Worm (Caenorhabditis elegans): Measurements from ENCODE around the gene Y6G8.15.
"Not testable (repeated sequence)": the region's sequence is repeated elsewhere in the genome, so short reads cannot be mapped to it uniquely, and the experiment has no call there.

Y6G8.15 gene

ce11 chrV:17620266-17620665 is 9.9 kb upstream of the Y6G8.15 start, which contains the start of gene Y6G8.8:
Gene Y6G8.8 (plus strand): TSS chrV:17620566.
- TF ChIP-seq B0310.2 (tag; optimal IDR thresholded peaks at IDR 0.05) (no peak), tbx-11 (GFP tag; IDR thresholded peaks at IDR 0.05) (no peak), hmg-4 (GFP tag; optimal IDR thresholded peaks at IDR 0.05) (no peak), flt-1 (GFP tag; IDR thresholded peaks at IDR 0.05) (no peak), ama-1 (optimal IDR thresholded peaks at IDR 0.05) (no peak), scrt-1 (GFP tag; IDR thresholded peaks at IDR 0.05) (no peak), ets-7 (tag; optimal IDR thresholded peaks at IDR 0.05) (no peak), ceh-13 (GFP tag; optimal IDR thresholded peaks at IDR 0.05) (no peak), hnd-1 (tag; optimal IDR thresholded peaks at IDR 0.05) (no peak), ceh-36 (tag; optimal IDR thresholded peaks at IDR 0.05) (no peak), hmbx-1 (tag; optimal IDR thresholded peaks at IDR 0.05) (no peak), aly-1 (tag; optimal IDR thresholded peaks at IDR 0.05) (no peak), F13C5.2 (tag; optimal IDR thresholded peaks at IDR 0.05) (no peak), pes-1 (GFP tag; IDR thresholded peaks at IDR 0.05) (no peak), tbx-37 (GFP tag; conservative IDR thresholded peaks at IDR 0.05) (no peak), tra-4 (tag; optimal IDR thresholded peaks at IDR 0.05) (no peak), sea-1 (GFP tag; conservative IDR thresholded peaks at IDR 0.05) (no peak)

DNA sequence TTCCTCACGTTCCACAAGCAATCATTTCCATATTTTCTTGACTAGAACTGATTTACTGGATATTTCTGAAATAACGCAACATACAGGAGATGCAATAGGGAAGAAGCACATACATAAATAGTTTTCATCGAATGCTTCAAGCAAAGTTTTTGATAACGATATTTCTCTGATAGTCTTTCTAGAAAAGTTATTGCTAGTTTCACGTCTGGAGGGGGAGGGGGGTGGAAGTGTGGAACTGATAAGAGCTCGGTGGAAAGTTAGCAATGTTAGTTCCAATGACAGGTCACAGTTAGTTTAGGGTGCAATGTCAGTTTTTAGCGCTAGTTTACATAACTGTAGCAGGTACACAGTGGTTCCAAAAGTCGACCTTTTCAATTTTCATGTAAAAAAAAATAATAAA is 6.4 kb upstream of the Y6G8.15 start, which contains the start of gene Y6G8.6:
Y6G8.6 (minus strand) TSS at position 98 of the 400 bp plus-strand sequence.
- TF ChIP-seq B0310.2 (tag; optimal IDR thresholded peaks at IDR 0.05) (no peak), hmbx-1 (tag; optimal IDR thresholded peaks at IDR 0.05) (no peak), tbx-37 (GFP tag; conservative IDR thresholded peaks at IDR 0.05) (no peak), scrt-1 (GFP tag; IDR thresholded peaks at IDR 0.05) (no peak), ceh-36 (tag; optimal IDR thresholded peaks at IDR 0.05) (no peak), F13C5.2 (tag; optimal IDR thresholded peaks at IDR 0.05) (no peak), hmg-4 (GFP tag; optimal IDR thresholded peaks at IDR 0.05) (no peak), ceh-13 (GFP tag; optimal IDR thresholded peaks at IDR 0.05) (no peak), flt-1 (GFP tag; IDR thresholded peaks at IDR 0.05) (no peak), hnd-1 (tag; optimal IDR thresholded peaks at IDR 0.05) (no peak), aly-1 (tag; optimal IDR thresholded peaks at IDR 0.05) (no peak), sea-1 (GFP tag; conservative IDR thresholded peaks at IDR 0.05) (no peak)

ce11 chrV:17615609-17616008 is 5.2 kb upstream of the Y6G8.15 start, which contains the start of gene Y6G8.5:
Gene Y6G8.5 (minus strand): TSS chrV:17615709.
- no peak for TF ChIP-seq B0310.2 (tag; optimal IDR thresholded peaks at IDR 0.05)
- TF ChIP-seq hnd-1 (tag; optimal IDR thresholded peaks at IDR 0.05), result no peak
- TF ChIP-seq tbx-11 (GFP tag; IDR thresholded peaks at IDR 0.05), result no peak
- TF ChIP-seq hmbx-1 (tag; optimal IDR thresholded peaks at IDR 0.05), result no peak
- no peak for TF ChIP-seq ceh-36 (tag; optimal IDR thresholded peaks at IDR 0.05)
- no peak for TF ChIP-seq ets-7 (tag; optimal IDR thresholded peaks at IDR 0.05)
- no peak for TF ChIP-seq ceh-13 (GFP tag; optimal IDR thresholded peaks at IDR 0.05)
- no peak for TF ChIP-seq ama-1 (optimal IDR thresholded peaks at IDR 0.05)

DNA sequence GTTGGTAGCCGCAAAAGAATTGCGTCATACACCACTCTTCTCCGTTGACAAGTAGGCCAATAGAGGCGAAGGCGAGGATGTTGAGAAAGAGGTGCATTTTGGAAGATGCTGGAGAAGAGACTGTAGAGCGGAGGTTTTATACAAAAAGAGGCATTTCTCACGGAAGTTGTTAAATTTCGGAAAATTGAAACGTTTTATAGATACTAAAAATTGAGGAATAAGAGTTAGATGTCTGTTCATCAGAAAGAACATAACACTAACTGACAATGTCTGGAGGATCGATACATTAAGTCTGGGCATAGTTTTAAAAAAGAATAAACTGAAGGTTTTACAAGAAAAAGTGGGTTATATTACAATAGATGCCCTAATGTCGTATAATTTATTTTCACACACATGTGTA is 3.8 kb upstream of the Y6G8.15 start, which contains the start of gene Y6G8.14:
Y6G8.14 (minus strand) TSS at position 101 of the 400 bp plus-strand sequence.
- no peak for TF ChIP-seq flt-1 (GFP tag; IDR thresholded peaks at IDR 0.05)
- TF ChIP-seq aly-1 (tag; optimal IDR thresholded peaks at IDR 0.05), result no peak
- no peak for TF ChIP-seq tbx-37 (GFP tag; conservative IDR thresholded peaks at IDR 0.05)
- no peak for TF ChIP-seq tbx-11 (GFP tag; IDR thresholded peaks at IDR 0.05)
- TF ChIP-seq ceh-13 (GFP tag; optimal IDR thresholded peaks at IDR 0.05), result no peak
- TF ChIP-seq hmbx-1 (tag; optimal IDR thresholded peaks at IDR 0.05), result no peak
- TF ChIP-seq ceh-36 (tag; optimal IDR thresholded peaks at IDR 0.05), result no peak
- TF ChIP-seq B0310.2 (tag; optimal IDR thresholded peaks at IDR 0.05), result no peak
- no peak for TF ChIP-seq ama-1 (optimal IDR thresholded peaks at IDR 0.05)
- TF ChIP-seq scrt-1 (GFP tag; IDR thresholded peaks at IDR 0.05), result no peak
- TF ChIP-seq sea-1 (GFP tag; conservative IDR thresholded peaks at IDR 0.05), result no peak
- no peak for TF ChIP-seq pes-1 (GFP tag; IDR thresholded peaks at IDR 0.05)
- no peak for TF ChIP-seq hmg-4 (GFP tag; optimal IDR thresholded peaks at IDR 0.05)
- TF ChIP-seq F13C5.2 (tag; optimal IDR thresholded peaks at IDR 0.05), result no peak

- no peak for TF ChIP-seq tra-4 (tag; optimal IDR thresholded peaks at IDR 0.05)
Observed at ce11 chrV:17607797-17608196, 2.6 kb downstream of the Y6G8.15 start, which contains the start of gene srz-91. Gene srz-91 (plus strand): TSS chrV:17608097.

DNA sequence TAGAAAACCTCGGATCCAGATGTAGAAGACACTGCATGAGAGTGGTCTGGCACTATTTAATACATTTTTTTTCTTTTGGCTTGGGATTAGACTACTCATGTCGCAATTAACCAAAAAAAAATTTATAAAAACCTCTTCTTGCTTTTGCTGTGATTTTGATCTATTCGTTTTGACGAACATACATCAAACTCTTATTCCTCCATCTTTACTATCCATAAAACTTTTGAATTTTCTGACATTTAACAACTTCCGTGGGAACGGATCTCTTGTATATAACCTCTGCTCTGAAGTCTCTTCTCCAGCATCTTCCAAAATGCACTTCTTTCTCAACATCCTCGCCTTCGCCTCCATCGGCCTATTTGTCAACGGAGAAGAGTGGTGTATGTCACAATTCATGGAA is 4.4 kb downstream of the Y6G8.15 start, which contains the start of gene Y6G8.16:
Y6G8.16 (plus strand) TSS at position 301 of the 400 bp plus-strand sequence.
- not testable (repeated sequence) for TF ChIP-seq ama-1 (optimal IDR thresholded peaks at IDR 0.05); ets-7 (tag; optimal IDR thresholded peaks at IDR 0.05); hnd-1 (tag; optimal IDR thresholded peaks at IDR 0.05)

DNA sequence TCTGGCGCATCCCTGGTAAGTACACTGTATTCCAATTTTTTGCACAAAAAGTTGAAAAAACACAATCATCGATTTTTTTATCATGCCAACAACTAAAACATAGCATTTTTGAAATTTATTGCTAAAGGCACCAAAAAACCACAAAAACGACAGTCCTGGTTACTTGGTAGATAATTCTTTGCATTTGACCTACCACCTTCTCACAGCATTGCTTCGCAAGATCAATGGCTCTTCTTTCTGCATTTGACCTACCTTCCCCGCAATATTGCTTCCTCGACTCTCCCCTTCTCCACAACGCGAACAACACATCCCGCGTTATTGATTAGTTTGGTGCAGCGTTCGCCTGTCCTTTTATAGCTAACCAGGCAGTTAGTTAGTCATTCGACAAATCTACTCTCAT is 8.9 kb downstream of the Y6G8.15 start, which contains the start of gene ztf-25:
ztf-25 (plus strand) TSS at position 301 of the 400 bp plus-strand sequence.
- TF ChIP-seq aly-1 (tag; optimal IDR thresholded peaks at IDR 0.05) (no peak), ceh-13 (GFP tag; optimal IDR thresholded peaks at IDR 0.05) (no peak), F13C5.2 (tag; optimal IDR thresholded peaks at IDR 0.05) (no peak), hmg-4 (GFP tag; optimal IDR thresholded peaks at IDR 0.05) (no peak), scrt-1 (GFP tag; IDR thresholded peaks at IDR 0.05) (no peak), hmbx-1 (tag; optimal IDR thresholded peaks at IDR 0.05) (no peak), ets-7 (tag; optimal IDR thresholded peaks at IDR 0.05) (no peak), flt-1 (GFP tag; IDR thresholded peaks at IDR 0.05) (no peak), tbx-11 (GFP tag; IDR thresholded peaks at IDR 0.05) (no peak), tra-4 (tag; optimal IDR thresholded peaks at IDR 0.05) (no peak), tbx-37 (GFP tag; conservative IDR thresholded peaks at IDR 0.05) (no peak), B0310.2 (tag; optimal IDR thresholded peaks at IDR 0.05) (no peak), ceh-36 (tag; optimal IDR thresholded peaks at IDR 0.05) (no peak), sea-1 (GFP tag; conservative IDR thresholded peaks at IDR 0.05) (no peak), hnd-1 (tag; optimal IDR thresholded peaks at IDR 0.05) (no peak), ama-1 (optimal IDR thresholded peaks at IDR 0.05) (no peak), pes-1 (GFP tag; IDR thresholded peaks at IDR 0.05) (no peak)

DNA sequence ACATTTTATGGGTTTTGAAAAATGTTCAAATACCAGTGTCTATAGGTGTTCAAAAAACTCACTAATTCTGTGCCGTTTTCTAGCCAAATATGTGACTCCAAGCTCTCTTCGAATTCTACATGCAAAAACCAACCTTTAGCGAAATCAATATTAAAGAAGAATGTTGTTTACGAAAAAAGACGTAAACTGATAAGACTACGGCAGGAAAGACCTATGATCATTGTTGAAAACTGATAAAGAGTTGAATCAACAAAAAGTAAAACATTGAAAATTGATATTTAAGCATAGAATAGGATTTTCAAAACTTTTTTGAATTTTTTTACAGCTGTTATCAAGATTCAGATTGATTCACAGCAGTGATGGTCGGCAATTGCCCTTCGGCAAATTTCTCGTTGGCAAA is 11.6 kb downstream of the Y6G8.15 start, which contains the start of gene Y6G8.2:
Y6G8.2 (minus strand) TSS at position 147 of the 400 bp plus-strand sequence.
- TF ChIP-seq hmg-4 (GFP tag; optimal IDR thresholded peaks at IDR 0.05) (no peak), hnd-1 (tag; optimal IDR thresholded peaks at IDR 0.05) (no peak), ceh-36 (tag; optimal IDR thresholded peaks at IDR 0.05) (no peak), tbx-11 (GFP tag; IDR thresholded peaks at IDR 0.05) (no peak), flt-1 (GFP tag; IDR thresholded peaks at IDR 0.05) (no peak), ceh-13 (GFP tag; optimal IDR thresholded peaks at IDR 0.05) (no peak), hmbx-1 (tag; optimal IDR thresholded peaks at IDR 0.05) (no peak), aly-1 (tag; optimal IDR thresholded peaks at IDR 0.05) (no peak), ets-7 (tag; optimal IDR thresholded peaks at IDR 0.05) (no peak)
